Fruit fly (Drosophila melanogaster) whole organism, embryonic: ENCODE measurements around the gene Zw.

Experiments used
- Asciz ChIP-seq: fragments of 200-800 bp; sonication (Bioruptor generic); optimal IDR thresholded peaks from 2 replicates; lab custom pipeline; 2017; ENCODE audit warnings: missing biosample characterization, mild to moderate bottlenecking, missing genetic modification characterization, missing genetic modification reagents
- CG10979 ChIP-seq: fragments of 200-800 bp; sonication (Bioruptor generic); optimal IDR thresholded peaks from 2 replicates; lab custom pipeline; 2018; ENCODE audit warnings: missing biosample characterization, mild to moderate bottlenecking, missing genetic modification characterization, moderate library complexity
- CG1603 ChIP-seq: fragments of 200-800 bp; sonication (Bioruptor generic); optimal IDR thresholded peaks from 2 replicates; lab custom pipeline; 2019; ENCODE audit warnings: missing biosample characterization, mild to moderate bottlenecking, missing genetic modification characterization, moderate library complexity
- CG17802 ChIP-seq: fragments of 200-800 bp; sonication (Bioruptor generic); optimal IDR thresholded peaks from 2 replicates; lab custom pipeline; 2018; ENCODE audit warnings: missing biosample characterization, mild to moderate bottlenecking, missing genetic modification characterization, moderate library complexity
- CG17829 ChIP-seq: fragments of 200-800 bp; optimal IDR thresholded peaks from 2 replicates; lab custom pipeline; 2019; ENCODE audit warnings: missing biosample characterization, mild to moderate bottlenecking, missing genetic modification characterization, moderate library complexity
- CG17912 ChIP-seq: fragments of 200-800 bp; sonication (Bioruptor generic); optimal IDR thresholded peaks from 2 replicates; lab custom pipeline; 2018; ENCODE audit warnings: missing biosample characterization, mild to moderate bottlenecking, missing genetic modification characterization
- CG2678 ChIP-seq: fragments of 200-800 bp; sonication (Bioruptor generic); optimal IDR thresholded peaks from 3 replicates; lab custom pipeline; 2019; ENCODE audit warnings: missing biosample characterization, mild to moderate bottlenecking, missing genetic modification characterization, moderate library complexity
- CG2712 ChIP-seq: fragments of 200-800 bp; optimal IDR thresholded peaks from 3 replicates; lab custom pipeline; 2019; ENCODE audit warnings: missing biosample characterization, mild to moderate bottlenecking, missing genetic modification characterization, moderate library complexity
- CG30403 ChIP-seq: fragments of 200-800 bp; sonication (Bioruptor generic); optimal IDR thresholded peaks from 3 replicates; lab custom pipeline; 2016; ENCODE audit warnings: missing biosample characterization, missing genetic modification characterization
- CG31365 ChIP-seq: fragments of 200-800 bp; sonication (Bioruptor generic); optimal IDR thresholded peaks from 2 replicates; lab custom pipeline; 2018; ENCODE audit warnings: missing biosample characterization, mild to moderate bottlenecking, missing genetic modification characterization
- CG3163 ChIP-seq: fragments of 200-800 bp; sonication (Bioruptor generic); optimal IDR thresholded peaks from 3 replicates; lab custom pipeline; 2016; ENCODE audit warnings: missing biosample characterization, missing genetic modification characterization
- CG32767 ChIP-seq: fragments of 200-800 bp; sonication (Bioruptor generic); IDR thresholded peaks from 2 replicates; pipeline ENCODE4 v1.3.6; 2022; ENCODE audit warnings: missing biosample characterization, missing genetic modification characterization
- CG5245 ChIP-seq: fragments of 200-800 bp; sonication (Bioruptor generic); optimal IDR thresholded peaks from 3 replicates; lab custom pipeline; 2016; ENCODE audit warnings: missing biosample characterization, missing genetic modification characterization
- CG5953 ChIP-seq: fragments of 200-800 bp; sonication (Bioruptor generic); IDR thresholded peaks from 2 replicates; pipeline ENCODE4 v1.3.6; 2022; ENCODE audit warnings: missing biosample characterization, missing genetic modification characterization
- CG7556 ChIP-seq: fragments of 200-800 bp; sonication (Bioruptor generic); optimal IDR thresholded peaks from 2 replicates; lab custom pipeline; 2017; ENCODE audit warnings: missing biosample characterization, mild to moderate bottlenecking, missing genetic modification characterization
- CG7786 ChIP-seq: fragments of 200-800 bp; sonication (Bioruptor generic); optimal IDR thresholded peaks from 2 replicates; lab custom pipeline; 2016; ENCODE audit warnings: missing biosample characterization, missing genetic modification characterization
- Camta ChIP-seq: fragments of 200-800 bp; sonication (Bioruptor generic); optimal IDR thresholded peaks from 2 replicates; lab custom pipeline; 2016; ENCODE audit warnings: missing biosample characterization, missing genetic modification characterization
- Dp ChIP-seq: fragments of 200-800 bp; sonication (Bioruptor generic); optimal IDR thresholded peaks from 2 replicates; lab custom pipeline; 2018; ENCODE audit warnings: missing biosample characterization, mild to moderate bottlenecking, missing genetic modification characterization, moderate library complexity
- Eip74EF ChIP-seq, 2 experiments: fragments of 200-800 bp in 1 of 2; fragments of >200 bp in 1 of 2; sonication (Bioruptor generic) in 1 of 2; optimal IDR thresholded peaks; 2 replicates each; lab custom pipeline; 2017 to 2019; ENCODE audit warnings: missing biosample characterization in 2 of 2, missing genetic modification characterization in 2 of 2, mild to moderate bottlenecking in 1 of 2, moderate library complexity in 1 of 2
- Gug ChIP-seq: fragments of 200-800 bp; sonication (Bioruptor generic); IDR thresholded peaks from 4 replicates; pipeline ENCODE4 v1.3.6; 2022; ENCODE audit warnings: missing biosample characterization, missing genetic modification characterization
- HmgZ ChIP-seq: fragments of 200-800 bp; sonication (Bioruptor generic); optimal IDR thresholded peaks from 2 replicates; lab custom pipeline; 2018; ENCODE audit warnings: missing biosample characterization, mild to moderate bottlenecking, missing genetic modification characterization
- Hmx ChIP-seq: fragments of 200-800 bp; sonication (Bioruptor generic); optimal IDR thresholded peaks from 2 replicates; lab custom pipeline; 2016; ENCODE audit warnings: missing biosample characterization, missing genetic modification characterization
- Lhr ChIP-seq: fragments of 200-800 bp; sonication (Bioruptor generic); optimal IDR thresholded peaks from 3 replicates; lab custom pipeline; 2017; ENCODE audit warnings: mild to moderate bottlenecking, missing biosample characterization, missing genetic modification reagents, missing genetic modification characterization
- Max ChIP-seq: fragments of 200-800 bp; sonication (Bioruptor generic); optimal IDR thresholded peaks from 2 replicates; lab custom pipeline; 2016; ENCODE audit warnings: missing biosample characterization, mild to moderate bottlenecking, missing genetic modification characterization
- Meics ChIP-seq: fragments of 200-800 bp; sonication (Bioruptor generic); optimal IDR thresholded peaks from 2 replicates; lab custom pipeline; 2017; ENCODE audit warnings: missing biosample characterization, mild to moderate bottlenecking, missing genetic modification characterization
- NK7.1 ChIP-seq: fragments of 200-800 bp; sonication (Bioruptor generic); optimal IDR thresholded peaks from 3 replicates; lab custom pipeline; 2016; ENCODE audit warnings: missing biosample characterization, missing genetic modification characterization
- Sry-β ChIP-seq: fragments of 200-800 bp; sonication (Bioruptor generic); optimal IDR thresholded peaks from 2 replicates; lab custom pipeline; 2018; ENCODE audit warnings: missing biosample characterization, mild to moderate bottlenecking, missing genetic modification characterization, moderate library complexity
- ase ChIP-seq: fragments of 200-800 bp; sonication (Bioruptor generic); IDR thresholded peaks from 3 replicates; pipeline ENCODE4 v1.3.6; 2022; ENCODE audit warnings: missing biosample characterization, missing genetic modification characterization
- bcd ChIP-seq: fragments of 200-800 bp; sonication (Bioruptor generic); optimal IDR thresholded peaks from 2 replicates; lab custom pipeline; 2017; ENCODE audit warnings: missing biosample characterization, mild to moderate bottlenecking, missing genetic modification characterization
- bowl ChIP-seq: fragments of 200-800 bp; sonication (Bioruptor generic); IDR thresholded peaks from 2 replicates; pipeline ENCODE4 v1.3.6; 2022; ENCODE audit warnings: missing biosample characterization, missing genetic modification characterization
- ci ChIP-seq: fragments of 200-800 bp; sonication (Bioruptor generic); IDR thresholded peaks from 3 replicates; pipeline ENCODE4 v1.3.6; 2022; ENCODE audit warnings: missing biosample characterization, missing genetic modification characterization
- dysf ChIP-seq: fragments of 200-800 bp; sonication (Bioruptor generic); IDR thresholded peaks from 3 replicates; pipeline ENCODE4 v1.3.6; 2022; ENCODE audit warnings: missing biosample characterization, missing genetic modification characterization
- grau ChIP-seq: fragments of 200-800 bp; optimal IDR thresholded peaks from 3 replicates; lab custom pipeline; 2019; ENCODE audit warnings: missing biosample characterization, mild to moderate bottlenecking, missing genetic modification characterization, moderate library complexity
- ham ChIP-seq: fragments of 200-800 bp; sonication (Bioruptor generic); IDR thresholded peaks from 2 replicates; pipeline ENCODE4 v1.3.6; 2022; ENCODE audit warnings: missing biosample characterization, missing genetic modification characterization
- hkb ChIP-seq, 2 experiments: fragments of 200-800 bp in 1 of 2; fragments of >200 bp in 1 of 2; sonication (Bioruptor generic) in 1 of 2; IDR thresholded peaks in 1 of 2; optimal IDR thresholded peaks in 1 of 2; 2 replicates each; pipeline versions ENCODE4 v1.3.6 to Lab custom; 2017 to 2022; ENCODE audit warnings: missing biosample characterization in 1 of 2, missing genetic modification characterization in 1 of 2
- kni ChIP-seq: fragments of 200-800 bp; sonication (Bioruptor generic); optimal IDR thresholded peaks from 3 replicates; lab custom pipeline; 2017; ENCODE audit warnings: mild to moderate bottlenecking, missing biosample characterization, missing genetic modification reagents, missing genetic modification characterization
- lab ChIP-seq: fragments of 200-800 bp; sonication (Bioruptor generic); optimal IDR thresholded peaks from 3 replicates; lab custom pipeline; 2017; ENCODE audit warnings: missing biosample characterization, missing genetic modification characterization, mild to moderate bottlenecking, moderate library complexity, missing genetic modification reagents
- nerfin-1 ChIP-seq: fragments of 200-800 bp; sonication (Bioruptor generic); optimal IDR thresholded peaks from 3 replicates; lab custom pipeline; 2019; ENCODE audit warnings: missing biosample characterization, mild to moderate bottlenecking, missing genetic modification characterization, moderate library complexity
- prd ChIP-seq, 3 experiments: fragments of >200 bp in 2 of 3; fragments of 200-800 bp in 1 of 3; sonication (Bioruptor generic) in 1 of 3; optimal IDR thresholded peaks in 2 of 3; IDR thresholded peaks in 1 of 3; 2 replicates in 2 of 3; 3 replicates in 1 of 3; pipeline versions ENCODE4 v1.3.6 to Lab custom; 2017 to 2022; ENCODE audit warnings: missing biosample characterization in 1 of 3, missing genetic modification characterization in 1 of 3
- sc ChIP-seq, 3 experiments: fragments of >200 bp in 2 of 3; fragments of 200-800 bp in 1 of 3; sonication (Bioruptor generic) in 1 of 3; optimal IDR thresholded peaks; 2 replicates in 2 of 3; 3 replicates in 1 of 3; lab custom pipeline; 2017; ENCODE audit warnings: mild to moderate bottlenecking in 1 of 3, missing biosample characterization in 1 of 3, missing genetic modification characterization in 1 of 3, missing genetic modification reagents in 1 of 3
- sim ChIP-seq: fragments of 200-800 bp; sonication (Bioruptor generic); IDR thresholded peaks from 2 replicates; pipeline ENCODE4 v1.3.6; 2022; ENCODE audit warnings: missing biosample characterization, missing genetic modification characterization
- sima ChIP-seq: fragments of 200-800 bp; sonication (Bioruptor generic); optimal IDR thresholded peaks from 2 replicates; lab custom pipeline; 2016; ENCODE audit warnings: missing biosample characterization, missing genetic modification characterization
- sisA ChIP-seq: fragments of 200-800 bp; sonication (Bioruptor generic); IDR thresholded peaks from 2 replicates; pipeline ENCODE4 v1.3.6; 2022; ENCODE audit warnings: missing biosample characterization, missing genetic modification characterization
- sna ChIP-seq: fragments of 200-800 bp; sonication (Bioruptor generic); IDR thresholded peaks from 2 replicates; pipeline ENCODE4 v1.3.6; 2022; ENCODE audit warnings: missing biosample characterization, missing genetic modification characterization; ENCODE audit not compliant: partially characterized antibody
- sr ChIP-seq: fragments of 200-800 bp; sonication (Bioruptor generic); IDR thresholded peaks from 3 replicates; pipeline ENCODE4 v1.3.6; 2022; ENCODE audit warnings: missing biosample characterization, missing genetic modification characterization
- tap ChIP-seq: fragments of 200-800 bp; optimal IDR thresholded peaks from 3 replicates; lab custom pipeline; 2019; ENCODE audit warnings: missing biosample characterization, mild to moderate bottlenecking, missing genetic modification characterization, moderate library complexity
- tx ChIP-seq: fragments of 200-800 bp; sonication (Bioruptor generic); optimal IDR thresholded peaks from 2 replicates; lab custom pipeline; 2016; ENCODE audit warnings: missing biosample characterization, missing genetic modification characterization
- unc-4 ChIP-seq: fragments of 200-800 bp; sonication (Bioruptor generic); IDR thresholded peaks from 2 replicates; pipeline ENCODE4 v1.3.6; 2022; ENCODE audit warnings: missing biosample characterization, missing genetic modification characterization; ENCODE audit not compliant: partially characterized antibody
- wek ChIP-seq: fragments of 200-800 bp; sonication (Bioruptor generic); optimal IDR thresholded peaks from 3 replicates; lab custom pipeline; 2018; ENCODE audit warnings: missing biosample characterization, mild to moderate bottlenecking, missing genetic modification characterization, moderate library complexity

Zw gene

DNA sequence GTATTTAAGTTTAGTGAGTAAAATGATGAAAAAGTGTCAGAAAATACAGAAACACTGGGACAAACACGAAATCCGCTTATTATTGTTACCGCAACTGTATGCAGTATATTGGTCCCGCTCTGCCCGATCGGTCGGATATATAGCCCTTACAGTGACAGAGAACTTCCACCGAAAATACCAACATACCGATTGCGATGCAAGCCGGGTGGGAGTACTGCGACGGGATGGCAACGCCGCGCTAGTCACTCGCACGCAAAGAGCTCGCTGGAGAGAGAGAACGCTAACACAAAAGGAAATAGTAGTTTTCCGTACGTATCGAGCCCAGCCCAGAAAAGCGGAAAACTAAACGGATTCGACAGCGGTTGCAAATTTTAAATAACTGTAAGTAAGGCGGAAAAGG is 29.8 kb downstream of the Zw start, which contains the start of gene Cdc42 (continued):
- no peak for TF ChIP-seq Max (GFP tag; lab: Kevin White, UChicago)
- no peak for TF ChIP-seq CG7556 (GFP tag; lab: Kevin White, UChicago)
- TF ChIP-seq HmgZ (tag; lab: Kevin White, UChicago): no peak
- TF ChIP-seq tx (GFP tag; lab: Kevin White, UChicago): no peak
- TF ChIP-seq NK7.1 (GFP tag; lab: Kevin White, UChicago): no peak
- TF ChIP-seq CG3163 (GFP tag; lab: Kevin White, UChicago): no peak
- no peak for TF ChIP-seq Gug
- TF ChIP-seq Meics (GFP tag; lab: Kevin White, UChicago): no peak
- no peak for TF ChIP-seq Asciz
- 0 out of 3 replicates have a peak, but pooled peaks have one; percentile 34 for TF ChIP-seq sr
- no peak for TF ChIP-seq CG17912 (GFP tag; lab: Kevin White, UChicago)
- no peak for TF ChIP-seq nerfin-1 (tag; lab: Kevin White, UChicago)
- TF ChIP-seq CG31365 (tag; lab: Kevin White, UChicago): no peak
- peak; percentile 4 for TF ChIP-seq Dp (GFP tag; lab: Kevin White, UChicago)
- TF ChIP-seq sima: no peak
- TF ChIP-seq hkb (optimal IDR thresholded peaks at IDR 0.05; lab: Kevin White, UChicago): no peak
- TF ChIP-seq hkb (GFP tag; IDR thresholded peaks at IDR 0.05; lab: Robert Waterston, UW): no peak
- TF ChIP-seq sim (GFP tag; lab: Robert Waterston, UW): no peak
- TF ChIP-seq CG10979 (tag; lab: Kevin White, UChicago): no peak
- TF ChIP-seq ci (GFP tag; lab: Robert Waterston, UW): peak; percentile 30; the same call in 1 of the 3 replicates
- no peak for TF ChIP-seq CG5953 (GFP tag; lab: Robert Waterston, UW)
- no peak for TF ChIP-seq CG32767
- TF ChIP-seq CG1603 (tag; lab: Kevin White, UChicago): peak; percentile 57
- no peak for TF ChIP-seq ase (GFP tag; lab: Robert Waterston, UW)
- TF ChIP-seq grau (tag; lab: Kevin White, UChicago): no peak
- no peak for TF ChIP-seq CG5245
- TF ChIP-seq unc-4 (GFP tag; lab: Robert Waterston, UW): 0 out of 2 replicates have a peak, but pooled peaks have one; percentile 24
- no peak for TF ChIP-seq sna (GFP tag; lab: Robert Waterston, UW)
- TF ChIP-seq CG17829: no peak
- no peak for TF ChIP-seq bowl (GFP tag; lab: Robert Waterston, UW)
- TF ChIP-seq CG30403 (GFP tag; lab: Kevin White, UChicago): no peak
- no peak for TF ChIP-seq prd (optimal IDR thresholded peaks at IDR 0.05; lab: Kevin White, UChicago)
- TF ChIP-seq prd (GFP tag; IDR thresholded peaks at IDR 0.05; lab: Robert Waterston, UW): no peak
- no peak for TF ChIP-seq lab
- TF ChIP-seq Hmx (GFP tag; lab: Kevin White, UChicago): no peak
- no peak for TF ChIP-seq Lhr (GFP tag; lab: Kevin White, UChicago)
- no peak for TF ChIP-seq tap (tag; lab: Kevin White, UChicago)
- no peak for TF ChIP-seq Eip74EF (GFP tag; optimal IDR thresholded peaks at IDR 0.05; lab: Kevin White, UChicago)
- no peak for TF ChIP-seq ham (GFP tag; lab: Robert Waterston, UW)
- no peak for TF ChIP-seq Sry-β (GFP tag; lab: Kevin White, UChicago)
- no peak for TF ChIP-seq bcd (GFP tag; lab: Kevin White, UChicago)
- TF ChIP-seq CG2678 (tag; lab: Kevin White, UChicago): no peak
- no peak for TF ChIP-seq CG2712
- no peak for TF ChIP-seq CG7786 (GFP tag; lab: Kevin White, UChicago)
- no peak for TF ChIP-seq dysf (GFP tag; lab: Robert Waterston, UW)
- no peak for TF ChIP-seq wek (GFP tag; lab: Kevin White, UChicago)
- TF ChIP-seq sc (optimal IDR thresholded peaks at IDR 0.05; lab: Kevin White, UChicago): no peak
- TF ChIP-seq sc (GFP tag; optimal IDR thresholded peaks at IDR 0.05; lab: Kevin White, UChicago): no peak
- TF ChIP-seq kni (GFP tag; lab: Kevin White, UChicago): no peak
- TF ChIP-seq sisA (GFP tag; lab: Robert Waterston, UW): no peak
- no peak for TF ChIP-seq CG17802 (tag; lab: Kevin White, UChicago)
- TF ChIP-seq Camta (GFP tag; lab: Kevin White, UChicago): no peak
